Fruit fly (Drosophila melanogaster): Measurements from ENCODE around the gene CG4229.

Gene CG4229

dm6 chr3L:16587994-16588622, 31.5 kb downstream of the CG4229 start (continued):
- no peak for TF ChIP-seq Abd-B (GFP tag; optimal IDR thresholded peaks at IDR 0.05)
- peak; percentile 63 for TF ChIP-seq rgr (GFP tag; optimal IDR thresholded peaks at IDR 0.05)
- no peak for TF ChIP-seq tai (GFP tag; optimal IDR thresholded peaks at IDR 0.05)

- TF ChIP-seq pan (optimal IDR thresholded peaks at IDR 0.05) = no peak
- TF ChIP-seq tai (GFP tag; optimal IDR thresholded peaks at IDR 0.05) = no peak
- TF ChIP-seq Dif (GFP tag; optimal IDR thresholded peaks at IDR 0.05; ENCODE audit: partially characterized antibody) = no peak
- TF ChIP-seq Sp1 (GFP tag; optimal IDR thresholded peaks at IDR 0.05) = no peak
Measured at dm6 chr3L:16590860-16591259, 34.2 kb downstream of the CG4229 start, which contains the start of gene tra. tra (minus strand) TSS chr3L:16591050.

dm6 chr3L:16594922-16595518, 38.4 kb downstream of the CG4229 start, which contains the start of the genes spd-2 and Apl:
spd-2 (minus strand) TSS chr3L:16595014.
Apl (plus strand) TSS chr3L:16595181.
- no peak for TF ChIP-seq lola (GFP tag; optimal IDR thresholded peaks at IDR 0.05)
- TF ChIP-seq Rel (GFP tag; optimal IDR thresholded peaks at IDR 0.05) = no peak
- peak; percentile 65 for TF ChIP-seq Rel (tag; optimal IDR thresholded peaks at IDR 0.05)
- TF ChIP-seq pan (optimal IDR thresholded peaks at IDR 0.05) = no peak
- TF ChIP-seq br (GFP tag; optimal IDR thresholded peaks at IDR 0.05) = no peak
- no peak for TF ChIP-seq sage (GFP tag; optimal IDR thresholded peaks at IDR 0.05)
- peak; percentile 0 for TF ChIP-seq Myc (optimal IDR thresholded peaks at IDR 0.05)

- TF ChIP-seq h (GFP tag; optimal IDR thresholded peaks at IDR 0.05) (peak; percentile 46), Sp1 (GFP tag; optimal IDR thresholded peaks at IDR 0.05) (peak; percentile 40), Myc (optimal IDR thresholded peaks at IDR 0.05) (peak; percentile 43), CG9705 (GFP tag; optimal IDR thresholded peaks at IDR 0.05) (peak; percentile 23), Hr83 (GFP tag; optimal IDR thresholded peaks at IDR 0.05; ENCODE audit: poor library complexity, severe bottlenecking) (no peak), Jra (GFP tag; optimal IDR thresholded peaks at IDR 0.05) (peak; percentile 10), sv (GFP tag; optimal IDR thresholded peaks at IDR 0.05) (no peak), fru (GFP tag; optimal IDR thresholded peaks at IDR 0.05) (peak; percentile 1), HLH106 (tag; optimal IDR thresholded peaks at IDR 0.05) (peak; percentile 53), dsf (GFP tag; optimal IDR thresholded peaks at IDR 0.05; ENCODE audit: borderline replicate concordance) (no peak), psq (GFP tag; optimal IDR thresholded peaks at IDR 0.05) (peak; percentile 14), rgr (GFP tag; optimal IDR thresholded peaks at IDR 0.05) (peak; percentile 31), OdsH (GFP tag; optimal IDR thresholded peaks at IDR 0.05) (no peak), Hnf4 (GFP tag; optimal IDR thresholded peaks at IDR 0.05) (peak; percentile 1), brk (GFP tag; optimal IDR thresholded peaks at IDR 0.05) (peak; percentile 10), foxo (GFP tag; optimal IDR thresholded peaks at IDR 0.05) (peak in 1 of 2 experiments; percentile 52), br (GFP tag; optimal IDR thresholded peaks at IDR 0.05) (peak; percentile 27), Rel (GFP tag; optimal IDR thresholded peaks at IDR 0.05) (no peak), Rel (tag; optimal IDR thresholded peaks at IDR 0.05) (peak; percentile 32)
Measured at dm6 chr3L:16602736-16603144, 46.1 kb downstream of the CG4229 start, which contains the start of gene Arts. Arts (plus strand) TSS chr3L:16602851.
